Worm (Caenorhabditis elegans) whole organism, young adult: ENCODE data around the gene Y60C6A.2.

Experiments
- B0261.1 ChIP-seq: sonication (generic microtip); optimal IDR thresholded peaks from 2 replicates; lab custom pipeline; 2016; ENCODE audit warnings: mild to moderate bottlenecking, missing genetic modification characterization, moderate library complexity, missing compliant biosample characterization
- C17E4.6 ChIP-seq: fragments of 200-800 bp; sonication (Bioruptor generic); IDR thresholded peaks from 2 replicates; pipeline ENCODE4 v1.3.6; 2022; ENCODE audit warnings: missing genetic modification reagents, missing genetic modification characterization, missing compliant biosample characterization
- D2030.7 ChIP-seq: fragments of 200-800 bp; sonication (Bioruptor generic); IDR thresholded peaks from 2 replicates; pipeline ENCODE4 v1.3.6; 2022; ENCODE audit warnings: missing genetic modification reagents, missing genetic modification characterization, missing compliant biosample characterization
- F22D6.2 ChIP-seq: sonication (generic microtip); optimal IDR thresholded peaks from 2 replicates; lab custom pipeline; 2016; ENCODE audit warnings: mild to moderate bottlenecking, missing genetic modification characterization, missing compliant biosample characterization
- T07F8.4 ChIP-seq: sonication (generic microtip); optimal IDR thresholded peaks from 2 replicates; lab custom pipeline; 2016; ENCODE audit warnings: mild to moderate bottlenecking, missing genetic modification characterization, moderate library complexity, missing compliant biosample characterization
- T26A5.8 ChIP-seq: sonication (generic microtip); optimal IDR thresholded peaks from 2 replicates; lab custom pipeline; 2016; ENCODE audit warnings: missing genetic modification characterization, missing compliant biosample characterization
- Y67H2A.10 ChIP-seq: fragments of 200-800 bp; sonication (Bioruptor generic); conservative IDR thresholded peaks from 2 replicates; pipeline ENCODE4 v1.3.6; 2022; ENCODE audit warnings: missing genetic modification reagents, missing genetic modification characterization, missing compliant biosample characterization
- Y79H2A.3 ChIP-seq: fragments of 200-800 bp; sonication (Bioruptor generic); conservative IDR thresholded peaks from 2 replicates; pipeline ENCODE4 v1.3.6; 2022; ENCODE audit warnings: missing genetic modification reagents, missing genetic modification characterization, missing compliant biosample characterization
- akir-1 ChIP-seq: fragments of 200-800 bp; sonication (Bioruptor generic); optimal IDR thresholded peaks from 2 replicates; lab custom pipeline; 2018; ENCODE audit warnings: mild to moderate bottlenecking, missing genetic modification characterization, moderate library complexity, missing compliant biosample characterization
- aptf-3 ChIP-seq: fragments of 200-800 bp; sonication (Bioruptor generic); IDR thresholded peaks from 2 replicates; pipeline ENCODE4 v1.3.6; 2022; ENCODE audit warnings: missing genetic modification characterization, missing compliant biosample characterization
- athp-1 ChIP-seq: sonication (generic microtip); optimal IDR thresholded peaks from 2 replicates; lab custom pipeline; 2017; ENCODE audit warnings: mild to moderate bottlenecking, missing genetic modification characterization, missing compliant biosample characterization
- attf-3 ChIP-seq: fragments of 200-800 bp; sonication (Bioruptor generic); conservative IDR thresholded peaks from 2 replicates; pipeline ENCODE4 v1.3.6; 2022; ENCODE audit warnings: missing genetic modification reagents, missing genetic modification characterization, missing compliant biosample characterization
- attf-5 ChIP-seq: fragments of 200-800 bp; sonication (Bioruptor generic); optimal IDR thresholded peaks from 2 replicates; lab custom pipeline; 2018; ENCODE audit warnings: mild to moderate bottlenecking, missing genetic modification characterization, missing compliant biosample characterization
- ccch-3 ChIP-seq: fragments of 200-800 bp; sonication (Bioruptor generic); optimal IDR thresholded peaks from 2 replicates; lab custom pipeline; 2018; ENCODE audit warnings: mild to moderate bottlenecking, missing genetic modification characterization, missing compliant biosample characterization
- cebp-1 ChIP-seq, 2 experiments: fragments of 200-800 bp in 1 of 2; sonication (Bioruptor generic) in 1 of 2; sonication (generic microtip) in 1 of 2; IDR thresholded peaks in 1 of 2; optimal IDR thresholded peaks in 1 of 2; 2 replicates each; pipeline versions ENCODE4 v1.3.6 to Lab custom; 2017 to 2022; ENCODE audit warnings: missing compliant biosample characterization in 2 of 2, missing genetic modification characterization in 2 of 2, mild to moderate bottlenecking in 1 of 2, missing genetic modification reagents in 1 of 2, moderate library complexity in 1 of 2
- ceh-100 ChIP-seq: fragments of 200-800 bp; sonication (Bioruptor generic); IDR thresholded peaks from 2 replicates; pipeline ENCODE4 v1.3.6; 2022; ENCODE audit warnings: missing genetic modification reagents, missing genetic modification characterization, missing compliant biosample characterization
- dox-1 ChIP-seq: fragments of 200-800 bp; sonication (Bioruptor generic); IDR thresholded peaks from 2 replicates; pipeline ENCODE4 v1.3.6; 2022; ENCODE audit warnings: missing genetic modification reagents, missing genetic modification characterization, missing compliant biosample characterization
- dpl-1 ChIP-seq: fragments of 150-350 bp; optimal IDR thresholded peaks from 2 replicates; lab custom pipeline; 2014; ENCODE audit warnings: missing biosample characterization, missing genetic modification reagents, missing genetic modification characterization
- egrh-3 ChIP-seq: fragments of 200-800 bp; sonication (Bioruptor generic); IDR thresholded peaks from 2 replicates; pipeline ENCODE4 v1.3.6; 2022; ENCODE audit warnings: missing genetic modification reagents, missing genetic modification characterization, missing compliant biosample characterization
- fkh-3 ChIP-seq: sonication (generic microtip); optimal IDR thresholded peaks from 2 replicates; lab custom pipeline; 2016; ENCODE audit warnings: mild to moderate bottlenecking, missing genetic modification characterization, missing compliant biosample characterization
- hrde-1 ChIP-seq: sonication (generic microtip); optimal IDR thresholded peaks from 2 replicates; lab custom pipeline; 2016; ENCODE audit warnings: missing genetic modification characterization, mild to moderate bottlenecking, missing compliant biosample characterization, moderate library complexity, missing genotype, missing genetic modification reagents, borderline replicate concordance
- lag-1 ChIP-seq: fragments of 200-800 bp; sonication (Bioruptor generic); IDR thresholded peaks from 2 replicates; pipeline ENCODE4 v1.3.6; 2022; ENCODE audit warnings: missing genetic modification reagents, missing genetic modification characterization, missing compliant biosample characterization
- madf-6 ChIP-seq: fragments of 200-800 bp; sonication (Bioruptor generic); IDR thresholded peaks from 2 replicates; pipeline ENCODE4 v1.3.6; 2022; ENCODE audit warnings: missing genetic modification reagents, missing genetic modification characterization, missing compliant biosample characterization
- mxl-1 ChIP-seq: sonication (generic microtip); optimal IDR thresholded peaks from 2 replicates; lab custom pipeline; 2016; ENCODE audit warnings: missing genetic modification characterization, missing compliant biosample characterization
- nfya-1 ChIP-seq: sonication (generic microtip); optimal IDR thresholded peaks from 2 replicates; lab custom pipeline; 2017; ENCODE audit warnings: antibody characterized with exemption, missing compliant biosample characterization, missing genetic modification characterization, borderline replicate concordance; ENCODE audit not compliant: insufficient read depth
- nfya-2 ChIP-seq: fragments of 200-800 bp; sonication (Bioruptor generic); IDR thresholded peaks from 2 replicates; pipeline ENCODE4 v1.3.6; 2022; ENCODE audit warnings: missing genetic modification reagents, missing genetic modification characterization, missing compliant biosample characterization
- sdz-38 ChIP-seq: sonication (generic microtip); optimal IDR thresholded peaks from 2 replicates; lab custom pipeline; 2016; ENCODE audit warnings: missing genotype, missing genetic modification characterization, missing compliant biosample characterization
- snpc-1.3 ChIP-seq: sonication (generic microtip); optimal IDR thresholded peaks from 2 replicates; lab custom pipeline; 2017; ENCODE audit warnings: missing genetic modification characterization, mild to moderate bottlenecking, missing compliant biosample characterization, antibody characterized with exemption, moderate library complexity, missing genotype, missing genetic modification reagents; ENCODE audit not compliant: insufficient read depth
- snpc-4 ChIP-seq, 5 experiments: fragments of 150-350 bp in 1 of 5; sonication (generic microtip) in 4 of 5; optimal IDR thresholded peaks; 2 replicates each; lab custom pipeline; 2014 to 2018; ENCODE audit warnings: missing genetic modification characterization in 5 of 5, missing biosample characterization in 3 of 5, antibody characterized with exemption in 2 of 5, mild to moderate bottlenecking in 2 of 5, missing compliant biosample characterization in 2 of 5, missing genotype in 2 of 5, moderate library complexity in 2 of 5, missing genetic modification reagents in 1 of 5
- somi-1 ChIP-seq: fragments of 200-800 bp; sonication (Bioruptor generic); optimal IDR thresholded peaks from 2 replicates; lab custom pipeline; 2018; ENCODE audit warnings: mild to moderate bottlenecking, missing genetic modification characterization, missing compliant biosample characterization
- tbx-9 ChIP-seq: sonication (generic microtip); optimal IDR thresholded peaks from 2 replicates; lab custom pipeline; 2016; ENCODE audit warnings: borderline replicate concordance, missing genetic modification characterization, inconsistent platforms, missing compliant biosample characterization
- unc-130 ChIP-seq: sonication (generic microtip); optimal IDR thresholded peaks from 2 replicates; lab custom pipeline; 2016; ENCODE audit warnings: missing genetic modification reagents, missing genetic modification characterization, missing compliant biosample characterization
- unc-62 ChIP-seq: fragments of 150-350 bp; optimal IDR thresholded peaks from 2 replicates; lab custom pipeline; 2014; ENCODE audit warnings: missing biosample characterization, missing genetic modification reagents, missing genetic modification characterization
- zfh-2 ChIP-seq: fragments of 200-800 bp; sonication (Bioruptor generic); conservative IDR thresholded peaks from 2 replicates; pipeline ENCODE4 v1.3.6; 2022; ENCODE audit warnings: missing genetic modification reagents, missing genetic modification characterization, missing compliant biosample characterization
- ztf-18 ChIP-seq: sonication (generic microtip); optimal IDR thresholded peaks from 2 replicates; lab custom pipeline; 2016; ENCODE audit warnings: missing genotype, mild to moderate bottlenecking, missing genetic modification characterization, missing compliant biosample characterization
- ztf-25 ChIP-seq: fragments of 200-800 bp; sonication (Bioruptor generic); IDR thresholded peaks from 2 replicates; pipeline ENCODE4 v1.3.6; 2022; ENCODE audit warnings: missing genetic modification reagents, missing genetic modification characterization, missing compliant biosample characterization
- ztf-26 ChIP-seq: sonication (generic microtip); optimal IDR thresholded peaks from 2 replicates; lab custom pipeline; 2017; ENCODE audit warnings: missing genetic modification characterization, missing compliant biosample characterization

The Y60C6A.2 gene

DNA sequence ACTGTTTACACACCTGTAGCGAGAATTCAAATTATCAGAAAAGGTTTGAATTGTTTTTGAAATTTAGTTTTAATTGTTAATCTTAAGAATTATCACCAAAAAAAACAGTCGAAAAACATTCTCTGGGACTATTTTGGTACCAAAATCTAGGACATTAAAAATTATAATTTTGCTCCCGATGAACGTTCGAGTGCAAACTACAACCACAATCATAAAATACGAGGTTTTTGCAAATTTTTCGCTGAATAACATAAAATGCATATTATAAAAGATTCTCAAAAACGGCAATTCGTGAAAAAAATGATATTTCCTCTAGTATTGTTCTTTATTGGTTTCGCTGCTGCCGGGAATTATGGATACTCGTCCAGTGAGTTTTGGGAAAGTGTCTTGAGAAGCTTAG, 5.1 kb upstream of the Y60C6A.2 start, which contains the start of gene R02F11.12:
Gene R02F11.12, plus strand, starts transcription at position 301 of the 400 bp plus-strand sequence.
- no peak for TF ChIP-seq T07F8.4 (tag; lab: Kevin White, UChicago)
- no peak for TF ChIP-seq egrh-3 (GFP tag; lab: Robert Waterston, UW)
- TF ChIP-seq cebp-1 (GFP tag; IDR thresholded peaks at IDR 0.05; lab: Robert Waterston, UW), result no peak
- no peak for TF ChIP-seq cebp-1 (tag; optimal IDR thresholded peaks at IDR 0.05; lab: Kevin White, UChicago)
- TF ChIP-seq snpc-1.3 (tag; lab: Kevin White, UChicago), result no peak
- no peak for TF ChIP-seq madf-6
- TF ChIP-seq F22D6.2 (tag; lab: Kevin White, UChicago), result no peak
- TF ChIP-seq snpc-4 (GFP tag; optimal IDR thresholded peaks at IDR 0.05; lab: Kevin White, UChicago), result no peak
- TF ChIP-seq snpc-4 (tag; optimal IDR thresholded peaks at IDR 0.05; lab: Kevin White, UChicago), result no peak
- TF ChIP-seq dox-1, result no peak
- TF ChIP-seq attf-5 (GFP tag; lab: Kevin White, UChicago), result no peak
- no peak for TF ChIP-seq ztf-18 (tag; lab: Kevin White, UChicago)
- TF ChIP-seq athp-1, result no peak
- TF ChIP-seq lag-1 (GFP tag; lab: Robert Waterston, UW), result no peak
- TF ChIP-seq fkh-3 (tag; lab: Kevin White, UChicago), result no peak
- no peak for TF ChIP-seq Y67H2A.10 (GFP tag; lab: Robert Waterston, UW)

DNA sequence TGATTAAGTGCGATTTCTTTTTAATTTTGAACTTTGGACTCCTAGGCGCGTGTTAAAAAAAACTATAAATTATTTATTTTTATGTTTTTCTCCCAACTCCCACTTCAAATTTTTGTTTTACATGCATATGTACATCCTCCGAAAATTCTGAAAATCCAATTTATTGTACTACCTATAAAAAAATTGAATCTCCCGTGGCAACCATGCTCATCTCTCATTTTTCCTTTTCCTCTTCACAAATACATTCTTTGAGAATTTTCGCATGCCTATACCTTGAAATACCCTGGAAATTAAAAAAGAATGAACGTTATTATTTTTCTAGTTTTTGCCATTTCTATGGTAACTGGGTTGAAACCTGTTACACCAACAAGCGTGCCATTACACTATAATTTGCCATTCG, 3.6 kb upstream of the Y60C6A.2 start, which contains the start of gene R02F11.10:
Gene R02F11.10, plus strand, starts transcription at position 301 of the 400 bp plus-strand sequence.
- no peak for TF ChIP-seq somi-1 (GFP tag; lab: Kevin White, UChicago)
- TF ChIP-seq tbx-9 (tag; lab: Kevin White, UChicago), result no peak
- no peak for TF ChIP-seq ccch-3 (GFP tag; lab: Kevin White, UChicago)
- no peak for TF ChIP-seq Y79H2A.3 (GFP tag; lab: Robert Waterston, UW)
- no peak for TF ChIP-seq F22D6.2 (tag; lab: Kevin White, UChicago)
- no peak for TF ChIP-seq Y67H2A.10 (GFP tag; lab: Robert Waterston, UW)
- TF ChIP-seq mxl-1 (tag; lab: Kevin White, UChicago), result no peak
- TF ChIP-seq zfh-2 (GFP tag; lab: Robert Waterston, UW), result no peak
- no peak for TF ChIP-seq unc-62 (GFP tag; lab: Kevin White, UChicago)
- no peak for TF ChIP-seq aptf-3
- TF ChIP-seq ztf-26, result no peak
- TF ChIP-seq ztf-25 (GFP tag; lab: Robert Waterston, UW), result no peak
- TF ChIP-seq D2030.7 (GFP tag; lab: Robert Waterston, UW), result no peak
- no peak for TF ChIP-seq T26A5.8 (tag; lab: Kevin White, UChicago)
- no peak for TF ChIP-seq nfya-1 (tag; lab: Kevin White, UChicago)

DNA sequence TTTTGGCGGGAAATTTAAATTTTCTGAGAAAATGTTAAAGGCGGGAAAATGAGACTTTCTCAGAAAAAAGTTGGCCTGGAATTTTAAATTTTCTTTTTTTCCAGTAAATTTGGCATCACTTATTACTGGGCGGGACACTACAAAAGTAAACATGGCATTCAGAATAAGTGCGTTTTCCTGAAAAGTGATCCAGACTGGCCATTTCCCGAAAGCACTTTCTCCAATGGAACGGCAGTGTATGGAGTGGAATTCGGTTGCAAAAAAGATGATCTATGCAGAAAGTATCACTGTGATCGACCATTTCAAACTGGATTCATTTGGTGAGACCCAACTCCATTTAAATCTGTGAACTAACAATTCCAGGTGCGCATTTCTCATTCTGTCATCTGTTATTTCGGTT, 2.6 kb upstream of the Y60C6A.2 start:
- no peak for TF ChIP-seq akir-1
- no peak for TF ChIP-seq dpl-1 (GFP tag; lab: Kevin White, UChicago)
- no peak for TF ChIP-seq nfya-2
- no peak for TF ChIP-seq unc-130
- no peak for TF ChIP-seq C17E4.6
- no peak for TF ChIP-seq ceh-100 (GFP tag; lab: Robert Waterston, UW)
- TF ChIP-seq attf-3 (GFP tag; lab: Robert Waterston, UW), result no peak
- no peak for TF ChIP-seq sdz-38
- no peak for TF ChIP-seq hrde-1 (tag; lab: Kevin White, UChicago)
- no peak for TF ChIP-seq B0261.1
